Worm (Caenorhabditis elegans) whole organism, midembryonic: ENCODE data around the gene Y82E9BR.5.

Experiments
- cog-1 ChIP-seq: sonication (generic microtip); optimal IDR thresholded peaks from 2 replicates; lab custom pipeline; 2016; ENCODE audit warnings: missing genetic modification characterization, missing compliant biosample characterization
- tab-1 ChIP-seq: fragments of 200-800 bp; sonication (Bioruptor generic); IDR thresholded peaks from 2 replicates; pipeline ENCODE4 v1.3.6; 2022; ENCODE audit warnings: missing genetic modification characterization, missing compliant biosample characterization

DNA sequence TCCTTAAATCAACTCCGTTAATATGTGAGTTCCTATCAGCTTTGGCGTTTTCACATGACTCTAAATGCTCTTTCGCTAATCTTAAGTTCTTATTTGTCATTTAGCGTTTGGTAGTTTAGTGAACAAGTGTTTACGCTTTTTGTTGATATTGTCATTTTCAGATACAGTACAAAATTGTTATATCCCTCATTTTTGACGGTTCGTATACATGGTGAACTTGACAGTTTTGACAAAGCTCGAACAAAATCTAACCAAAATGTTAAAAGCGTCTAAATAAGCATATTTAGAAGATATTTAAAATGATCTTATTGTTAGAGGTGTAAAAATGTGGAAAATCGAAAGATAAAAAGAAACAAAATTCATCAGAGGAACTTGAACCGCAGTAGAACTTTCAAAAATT, 687 bp upstream of the Y82E9BR.5 start:
- TF ChIP-seq cog-1 (tag; lab: Kevin White, UChicago) (no peak), tab-1 (GFP tag; lab: Robert Waterston, UW) (no peak)
